Fruit fly (Drosophila melanogaster): ENCODE results near the gene CG34174.

Gene CG34174

dm6 chr2L:2196590-2197474 is 17.2 kb upstream of the CG34174 start (continued):
- TF ChIP-seq Eip74EF (GFP tag; optimal IDR thresholded peaks at IDR 0.05): peak in 1 of 2 experiments; percentile 94
- peak; percentile 59 for TF ChIP-seq CG6683 (GFP tag; optimal IDR thresholded peaks at IDR 0.05)
- no peak for TF ChIP-seq Dfd (GFP tag; optimal IDR thresholded peaks at IDR 0.05)
- TF ChIP-seq CG12299 (tag; optimal IDR thresholded peaks at IDR 0.05): peak; percentile 20
- TF ChIP-seq fru (optimal IDR thresholded peaks at IDR 0.05): peak; percentile 10
- TF ChIP-seq Nf-YC (tag; optimal IDR thresholded peaks at IDR 0.05): peak; percentile 87
- TF ChIP-seq CG16779 (GFP tag; IDR thresholded peaks at IDR 0.05): no peak
- TF ChIP-seq ewg (GFP tag; optimal IDR thresholded peaks at IDR 0.05): peak; percentile 35
- TF ChIP-seq dpn (GFP tag; optimal IDR thresholded peaks at IDR 0.05): peak in 1 of 2 experiments; percentile 28
- no peak for TF ChIP-seq stc (GFP tag; IDR thresholded peaks at IDR 0.05)
- TF ChIP-seq Bgb (GFP tag; IDR thresholded peaks at IDR 0.05; ENCODE audit: partially characterized antibody): no peak
- no peak for TF ChIP-seq toy (GFP tag; IDR thresholded peaks at IDR 0.05)
- peak; percentile 49 for TF ChIP-seq Kr (GFP tag; optimal IDR thresholded peaks at IDR 0.05)
- peak; percentile 32 for TF ChIP-seq p53 (GFP tag; optimal IDR thresholded peaks at IDR 0.05)
- peak in 1 of 2 experiments; percentile 100 for TF ChIP-seq Hr78 (GFP tag; optimal IDR thresholded peaks at IDR 0.05)
- no peak for TF ChIP-seq fu2 (GFP tag; optimal IDR thresholded peaks at IDR 0.05)
- TF ChIP-seq en (GFP tag; optimal IDR thresholded peaks at IDR 0.05): no peak
- peak; percentile 7 for TF ChIP-seq Sry-δ (GFP tag; optimal IDR thresholded peaks at IDR 0.05)
- peak; percentile 98 for TF ChIP-seq CG34376 (GFP tag; optimal IDR thresholded peaks at IDR 0.05)
- peak; percentile 97 for TF ChIP-seq sd (tag; optimal IDR thresholded peaks at IDR 0.05)
- TF ChIP-seq CG1024 (GFP tag; IDR thresholded peaks at IDR 0.05): no peak
- no peak for TF ChIP-seq Doc2 (GFP tag; IDR thresholded peaks at IDR 0.05)
- TF ChIP-seq CG3281 (GFP tag; optimal IDR thresholded peaks at IDR 0.05): peak; percentile 72
- TF ChIP-seq CG12155 (GFP tag; optimal IDR thresholded peaks at IDR 0.05): peak; percentile 97
- peak; percentile 44 for TF ChIP-seq CG17359 (tag; optimal IDR thresholded peaks at IDR 0.05)
- no peak for TF ChIP-seq CG6654 (GFP tag; optimal IDR thresholded peaks at IDR 0.05)
- TF ChIP-seq NK7.1 (GFP tag; optimal IDR thresholded peaks at IDR 0.05): no peak
- no peak for TF ChIP-seq br (optimal IDR thresholded peaks at IDR 0.05)
- peak; percentile 66 for TF ChIP-seq HLH54F (GFP tag; optimal IDR thresholded peaks at IDR 0.05)
- no peak for TF ChIP-seq CG11247 (GFP tag; IDR thresholded peaks at IDR 0.05)
- TF ChIP-seq psq (GFP tag; optimal IDR thresholded peaks at IDR 0.05): no peak
- TF ChIP-seq jing (GFP tag; optimal IDR thresholded peaks at IDR 0.05): no peak
- peak; percentile 59 for TF ChIP-seq Xbp1 (GFP tag; optimal IDR thresholded peaks at IDR 0.05)
- no peak for TF ChIP-seq pita (GFP tag; optimal IDR thresholded peaks at IDR 0.05)
- no peak for TF ChIP-seq vnd (GFP tag; IDR thresholded peaks at IDR 0.05; ENCODE audit: partially characterized antibody)
- TF ChIP-seq repo (GFP tag; optimal IDR thresholded peaks at IDR 0.05): no peak
- TF ChIP-seq hbn (GFP tag; IDR thresholded peaks at IDR 0.05; ENCODE audit: partially characterized antibody): no peak
- TF ChIP-seq CG1233 (GFP tag; optimal IDR thresholded peaks at IDR 0.05): peak; percentile 29
- peak; percentile 59 for TF ChIP-seq CG15514 (GFP tag; optimal IDR thresholded peaks at IDR 0.05)
- peak; percentile 29 for TF ChIP-seq CG4707 (GFP tag; optimal IDR thresholded peaks at IDR 0.05)
- no peak for TF ChIP-seq Bteb2 (GFP tag; optimal IDR thresholded peaks at IDR 0.05)
- TF ChIP-seq grau (tag; optimal IDR thresholded peaks at IDR 0.05): peak; percentile 68
- TF ChIP-seq rib (GFP tag; IDR thresholded peaks at IDR 0.05): no peak
- no peak for TF ChIP-seq Elba2 (GFP tag; optimal IDR thresholded peaks at IDR 0.05)
- TF ChIP-seq CG12769 (tag; optimal IDR thresholded peaks at IDR 0.05): peak; percentile 94
- peak; percentile 53 for TF ChIP-seq pb (GFP tag; optimal IDR thresholded peaks at IDR 0.05)
- TF ChIP-seq NFAT (GFP tag; IDR thresholded peaks at IDR 0.05): no peak
- TF ChIP-seq sim (GFP tag; IDR thresholded peaks at IDR 0.05): no peak
- TF ChIP-seq yki (optimal IDR thresholded peaks at IDR 0.05): no peak
- TF ChIP-seq CG12391 (tag; optimal IDR thresholded peaks at IDR 0.05): peak; percentile 65

Measured in whole organism, embryonic.